Worm (Caenorhabditis elegans) whole organism, L4 larva: ENCODE measurements around the gene C44B7.11.

ENCODE experiments used
- D1046.2 ChIP-seq: fragments of 200-800 bp; sonication (Bioruptor generic); IDR thresholded peaks from 2 replicates; pipeline ENCODE4 v1.3.6; 2022; ENCODE audit warnings: missing genetic modification characterization, missing compliant biosample characterization
- F26F4.8 ChIP-seq: fragments of 200-800 bp; sonication (Bioruptor generic); conservative IDR thresholded peaks from 2 replicates; pipeline ENCODE4 v1.3.6; 2022; ENCODE audit warnings: missing genetic modification characterization, missing compliant biosample characterization
- F37D6.2 ChIP-seq: sonication (generic microtip); optimal IDR thresholded peaks from 2 replicates; lab custom pipeline; 2016; ENCODE audit warnings: mild to moderate bottlenecking, missing genetic modification characterization, missing compliant biosample characterization
- F44E2.7 ChIP-seq: fragments of 200-800 bp; sonication (Bioruptor generic); IDR thresholded peaks from 2 replicates; pipeline ENCODE4 v2.1.2; 2022; ENCODE audit warnings: missing genetic modification characterization, missing compliant biosample characterization
- F49E8.2 ChIP-seq: sonication (generic microtip); optimal IDR thresholded peaks from 2 replicates; lab custom pipeline; 2016; ENCODE audit warnings: missing compliant biosample characterization, mild to moderate bottlenecking, missing genetic modification characterization, borderline replicate concordance
- R02D3.7 ChIP-seq: fragments of 150-350 bp; sonication (generic microtip); optimal IDR thresholded peaks from 3 replicates; lab custom pipeline; 2014; ENCODE audit warnings: missing biosample characterization, missing genetic modification characterization
- T26A8.4 ChIP-seq: fragments of 200-800 bp; sonication (Bioruptor generic); IDR thresholded peaks from 2 replicates; pipeline ENCODE4 v1.3.6; 2022; ENCODE audit warnings: missing genetic modification characterization, missing compliant biosample characterization
- Y105C5A.15 ChIP-seq: fragments of 200-800 bp; sonication (Bioruptor generic); IDR thresholded peaks from 2 replicates; pipeline ENCODE4 v1.3.6; 2022; ENCODE audit warnings: missing genetic modification characterization, missing compliant biosample characterization
- Y48G9A.11 ChIP-seq: fragments of 200-800 bp; sonication (Bioruptor generic); IDR thresholded peaks from 2 replicates; pipeline ENCODE4 v1.3.6; 2022; ENCODE audit warnings: missing genetic modification reagents, missing genetic modification characterization, missing compliant biosample characterization
- Y5F2A.4 ChIP-seq: fragments of 200-800 bp; sonication (Bioruptor generic); optimal IDR thresholded peaks from 2 replicates; lab custom pipeline; 2018; ENCODE audit warnings: mild to moderate bottlenecking, missing genetic modification characterization, missing compliant biosample characterization
- Y75B8A.6 ChIP-seq: fragments of 200-800 bp; sonication (Bioruptor generic); IDR thresholded peaks from 2 replicates; pipeline ENCODE4 v1.3.6; 2022; ENCODE audit warnings: missing genetic modification reagents, missing genetic modification characterization, missing compliant biosample characterization
- ZK546.5 ChIP-seq, 2 experiments: sonication (generic microtip); optimal IDR thresholded peaks; 2 replicates each; lab custom pipeline; 2017; ENCODE audit warnings: missing biosample characterization in 2 of 2, missing genetic modification characterization in 2 of 2
- aha-1 ChIP-seq: fragments of 150-350 bp; peaks from one replicate; lab custom pipeline; 2014; ENCODE audit warnings: missing biosample characterization, missing genetic modification characterization
- attf-4 ChIP-seq: sonication (generic microtip); optimal IDR thresholded peaks from 3 replicates; lab custom pipeline; 2017; ENCODE audit warnings: missing biosample characterization, missing genetic modification characterization
- ceh-28 ChIP-seq: fragments of 150-350 bp; optimal IDR thresholded peaks from 2 replicates; lab custom pipeline; 2014; ENCODE audit warnings: missing biosample characterization, missing genetic modification reagents, missing genetic modification characterization
- ceh-32 ChIP-seq: sonication (generic microtip); optimal IDR thresholded peaks from 2 replicates; lab custom pipeline; 2016; ENCODE audit warnings: mild to moderate bottlenecking, missing genetic modification characterization, missing compliant biosample characterization; ENCODE audit not compliant: poor library complexity
- ceh-62 ChIP-seq: sonication (generic microtip); optimal IDR thresholded peaks from 2 replicates; lab custom pipeline; 2017; ENCODE audit warnings: missing biosample characterization, missing genetic modification characterization
- ceh-82 ChIP-seq: sonication (generic microtip); optimal IDR thresholded peaks from 2 replicates; lab custom pipeline; 2017; ENCODE audit warnings: missing biosample characterization, missing genetic modification characterization
- ces-1 ChIP-seq: fragments of 150-350 bp; sonication (generic microtip); optimal IDR thresholded peaks from 4 replicates; lab custom pipeline; 2014; ENCODE audit warnings: missing biosample characterization, missing genetic modification reagents, missing genetic modification characterization
- daf-12 ChIP-seq: fragments of 150-350 bp; optimal IDR thresholded peaks from 2 replicates; lab custom pipeline; 2014; ENCODE audit warnings: missing biosample characterization, missing genetic modification reagents, missing genetic modification characterization
- daf-16 ChIP-seq, 3 experiments: sonication (generic microtip); optimal IDR thresholded peaks; 2 replicates each; lab custom pipeline; 2016 to 2017; ENCODE audit warnings: missing genetic modification characterization in 3 of 3, missing genetic modification reagents in 3 of 3, mild to moderate bottlenecking in 2 of 3, missing compliant biosample characterization in 2 of 3, missing biosample characterization in 1 of 3, moderate library complexity in 1 of 3
- daf-8 ChIP-seq: fragments of 200-800 bp; sonication (Bioruptor generic); IDR thresholded peaks from 2 replicates; pipeline ENCODE4 v1.3.6; 2022; ENCODE audit warnings: missing genetic modification characterization, missing compliant biosample characterization
- dmd-8 ChIP-seq: fragments of 200-800 bp; sonication (Bioruptor generic); IDR thresholded peaks from 2 replicates; pipeline ENCODE4 v1.3.6; 2022; ENCODE audit warnings: missing genetic modification characterization, missing compliant biosample characterization
- fos-1 ChIP-seq: fragments of 150-350 bp; optimal IDR thresholded peaks from 2 replicates; lab custom pipeline; 2014; ENCODE audit warnings: missing biosample characterization, missing genetic modification characterization
- gei-8 ChIP-seq: fragments of 200-800 bp; sonication (Bioruptor generic); optimal IDR thresholded peaks from 2 replicates; lab custom pipeline; 2018; ENCODE audit warnings: mild to moderate bottlenecking, missing genetic modification characterization, missing compliant biosample characterization
- lin-13 ChIP-seq: fragments of 150-350 bp; optimal IDR thresholded peaks from 2 replicates; lab custom pipeline; 2014; ENCODE audit warnings: missing biosample characterization, missing genetic modification reagents, missing genetic modification characterization
- lin-15B ChIP-seq: fragments of 150-350 bp; sonication (generic microtip); optimal IDR thresholded peaks from 3 replicates; lab custom pipeline; 2014; ENCODE audit warnings: missing biosample characterization, missing genetic modification characterization
- madf-5 ChIP-seq, 2 experiments: fragments of 200-800 bp; sonication (Bioruptor generic); IDR thresholded peaks; 2 replicates each; pipeline ENCODE4 v1.3.6; 2022; ENCODE audit warnings: missing compliant biosample characterization in 2 of 2, missing genetic modification characterization in 2 of 2
- madf-9 ChIP-seq: fragments of 200-800 bp; sonication (Bioruptor generic); conservative IDR thresholded peaks from 2 replicates; pipeline ENCODE4 v1.3.6; 2022; ENCODE audit warnings: missing genetic modification reagents, missing genetic modification characterization, missing compliant biosample characterization
- mdl-1 ChIP-seq, 2 experiments: fragments of 150-350 bp in 1 of 2; sonication (generic microtip) in 1 of 2; optimal IDR thresholded peaks; 2 replicates each; lab custom pipeline; 2014 to 2017; ENCODE audit warnings: missing biosample characterization in 2 of 2, missing genetic modification characterization in 2 of 2
- mdt-29 ChIP-seq: fragments of 200-800 bp; sonication (Bioruptor generic); IDR thresholded peaks from 2 replicates; pipeline ENCODE4 v1.3.6; 2022; ENCODE audit warnings: missing genetic modification reagents, missing genetic modification characterization, missing compliant biosample characterization
- mes-2 ChIP-seq: sonication (generic microtip); optimal IDR thresholded peaks from 2 replicates; lab custom pipeline; 2016; ENCODE audit warnings: missing genotype, mild to moderate bottlenecking, missing genetic modification characterization, missing compliant biosample characterization; ENCODE audit not compliant: poor library complexity, severe bottlenecking
- mxl-2 ChIP-seq: fragments of 200-800 bp; sonication (Bioruptor generic); conservative IDR thresholded peaks from 2 replicates; pipeline ENCODE4 v1.3.6; 2022; ENCODE audit warnings: missing genetic modification reagents, missing genetic modification characterization, missing compliant biosample characterization
- nhr-237 ChIP-seq: sonication (generic microtip); optimal IDR thresholded peaks from 2 replicates; lab custom pipeline; 2017; ENCODE audit warnings: missing biosample characterization, missing genetic modification characterization
- nhr-28 ChIP-seq: fragments of 150-350 bp; optimal IDR thresholded peaks from 2 replicates; lab custom pipeline; 2014; ENCODE audit warnings: missing biosample characterization, missing genetic modification characterization
- nhr-48 ChIP-seq: sonication (generic microtip); optimal IDR thresholded peaks from 2 replicates; lab custom pipeline; 2016; ENCODE audit warnings: mild to moderate bottlenecking, missing genetic modification characterization, missing compliant biosample characterization
- rbr-2 ChIP-seq: sonication (generic microtip); optimal IDR thresholded peaks from 2 replicates; lab custom pipeline; 2016; ENCODE audit warnings: missing genotype, missing genetic modification characterization, missing compliant biosample characterization
- snpc-1.2 ChIP-seq: fragments of 200-800 bp; sonication (Bioruptor generic); IDR thresholded peaks from 2 replicates; pipeline ENCODE4 v1.3.6; 2022; ENCODE audit warnings: missing genetic modification reagents, missing genetic modification characterization, missing compliant biosample characterization
- snpc-4 ChIP-seq: fragments of 150-350 bp; optimal IDR thresholded peaks from 2 replicates; lab custom pipeline; 2014; ENCODE audit warnings: missing biosample characterization, missing genetic modification characterization
- tag-97 ChIP-seq: fragments of 200-800 bp; sonication (Bioruptor generic); IDR thresholded peaks from 2 replicates; pipeline ENCODE4 v1.3.6; 2022; ENCODE audit warnings: missing genetic modification characterization, missing compliant biosample characterization
- unc-130 ChIP-seq: sonication (generic microtip); optimal IDR thresholded peaks from 2 replicates; lab custom pipeline; 2016; ENCODE audit warnings: missing genetic modification reagents, missing genetic modification characterization, missing compliant biosample characterization
- unc-39 ChIP-seq: sonication (generic microtip); optimal IDR thresholded peaks from 2 replicates; lab custom pipeline; 2017; ENCODE audit warnings: missing biosample characterization, missing genetic modification characterization
- zag-1 ChIP-seq: fragments of 150-350 bp; optimal IDR thresholded peaks from 2 replicates; lab custom pipeline; 2014; ENCODE audit warnings: missing biosample characterization, missing genetic modification characterization
- zfp-2 ChIP-seq: sonication (generic microtip); optimal IDR thresholded peaks from 2 replicates; lab custom pipeline; 2016; ENCODE audit warnings: mild to moderate bottlenecking, missing genetic modification characterization, missing compliant biosample characterization
- zfp-3 ChIP-seq: fragments of 200-800 bp; sonication (Bioruptor generic); conservative IDR thresholded peaks from 2 replicates; pipeline ENCODE4 v1.3.6; 2022; ENCODE audit warnings: missing genetic modification reagents, missing genetic modification characterization, missing compliant biosample characterization
- zip-2 ChIP-seq: fragments of 150-350 bp; optimal IDR thresholded peaks from 2 replicates; lab custom pipeline; 2014; ENCODE audit warnings: missing biosample characterization, missing genetic modification characterization
- ztf-11 ChIP-seq: fragments of 150-350 bp; optimal IDR thresholded peaks from 2 replicates; lab custom pipeline; 2014; ENCODE audit warnings: missing biosample characterization, missing genetic modification characterization
- ztf-7 ChIP-seq: fragments of 150-350 bp; optimal IDR thresholded peaks from 2 replicates; lab custom pipeline; 2014; ENCODE audit warnings: missing biosample characterization, missing genetic modification characterization

Gene C44B7.11

ce11 chrII:6858835-6859234 is 38.5 kb downstream of the C44B7.11 start (continued):
- TF ChIP-seq F44E2.7 (GFP tag; lab: Robert Waterston, UW) (0 out of 2 replicates have a peak, but pooled peaks have one; percentile 16), zag-1 (tag; lab: Kevin White, UChicago) (no peak), ceh-62 (tag; lab: Kevin White, UChicago) (no peak), mdt-29 (GFP tag; lab: Robert Waterston, UW) (no peak), F26F4.8 (GFP tag; lab: Robert Waterston, UW) (no peak), nhr-48 (tag; lab: Kevin White, UChicago) (no peak), mdl-1 (tag; optimal IDR thresholded peaks at IDR 0.05; lab: Kevin White, UChicago) (no peak), ceh-28 (no peak), F49E8.2 (no peak), tag-97 (GFP tag; lab: Robert Waterston, UW) (no peak), D1046.2 (GFP tag; lab: Robert Waterston, UW) (no peak), lin-13 (GFP tag; lab: Kevin White, UChicago) (no peak), madf-9 (GFP tag; lab: Robert Waterston, UW) (no peak), fos-1 (tag; lab: Kevin White, UChicago) (no peak), unc-130 (no peak), zfp-3 (GFP tag; lab: Robert Waterston, UW) (no peak), unc-39 (tag; lab: Kevin White, UChicago) (no peak), nhr-28 (peak; percentile 84), snpc-4 (no peak), ztf-7 (tag; lab: Kevin White, UChicago) (peak; percentile 10), T26A8.4 (GFP tag; lab: Robert Waterston, UW) (no peak), ZK546.5 (tag; optimal IDR thresholded peaks at IDR 0.05; lab: Kevin White, UChicago) (no peak), daf-16 (GFP tag; optimal IDR thresholded peaks at IDR 0.05; lab: Kevin White, UChicago) (no peak), daf-16 (tag; optimal IDR thresholded peaks at IDR 0.05; lab: Kevin White, UChicago) (peak; percentile 40), zfp-2 (no peak), Y105C5A.15 (GFP tag; lab: Robert Waterston, UW) (no peak), aha-1 (tag; lab: Kevin White, UChicago) (no peak), nhr-237 (no peak), R02D3.7 (no peak), snpc-1.2 (GFP tag; lab: Robert Waterston, UW) (no peak), daf-12 (tag; lab: Kevin White, UChicago) (no peak), rbr-2 (tag; lab: Kevin White, UChicago) (peak; percentile 17), zip-2 (tag; lab: Kevin White, UChicago) (no peak), dmd-8 (GFP tag; lab: Robert Waterston, UW) (no peak), Y75B8A.6 (GFP tag; lab: Robert Waterston, UW) (no peak)

ce11 chrII:6858201-6858600 is 39.1 kb downstream of the C44B7.11 start, which contains the start of gene dnj-5:
Gene dnj-5, minus strand, starts transcription at chrII:6858301.
- TF ChIP-seq aha-1 (tag; lab: Kevin White, UChicago) (peak; percentile 50), ces-1 (GFP tag; lab: Kevin White, UChicago) (no peak)

ce11 chrII:6853059-6853466 is 44.3 kb downstream of the C44B7.11 start:
- TF ChIP-seq madf-5 (GFP tag; IDR thresholded peaks at IDR 0.05; lab: Robert Waterston, UW) (peak; percentile 18 to 74; a peak in 1 of 4 replicates), Y48G9A.11 (GFP tag; lab: Robert Waterston, UW) (peak; percentile 67), F26F4.8 (GFP tag; lab: Robert Waterston, UW) (peak; percentile 56; the same call in 1 of the 2 replicates), gei-8 (GFP tag; lab: Kevin White, UChicago) (peak; percentile 74), mes-2 (tag; lab: Kevin White, UChicago) (peak; percentile 78), Y105C5A.15 (GFP tag; lab: Robert Waterston, UW) (peak; percentile 73), snpc-1.2 (GFP tag; lab: Robert Waterston, UW) (peak; percentile 73), ztf-11 (no peak), ceh-28 (no peak), mxl-2 (GFP tag; lab: Robert Waterston, UW) (0 out of 2 replicates have a peak, but pooled peaks have one; percentile 4), zfp-3 (GFP tag; lab: Robert Waterston, UW) (peak; percentile 68; the same call in 1 of the 2 replicates), nhr-48 (tag; lab: Kevin White, UChicago) (peak; percentile 66), F49E8.2 (peak; percentile 38), zfp-2 (no peak), ceh-62 (tag; lab: Kevin White, UChicago) (no peak), ceh-32 (no peak), daf-8 (GFP tag; lab: Robert Waterston, UW) (no peak), F37D6.2 (tag; lab: Kevin White, UChicago) (peak; percentile 39), lin-15B (tag; lab: Kevin White, UChicago) (no peak), ceh-82 (no peak), zip-2 (tag; lab: Kevin White, UChicago) (peak; percentile 51), attf-4 (tag; lab: Kevin White, UChicago) (no peak), mdt-29 (GFP tag; lab: Robert Waterston, UW) (peak; percentile 65; the same call in 1 of the 2 replicates), dmd-8 (GFP tag; lab: Robert Waterston, UW) (peak; percentile 81), Y5F2A.4 (GFP tag; lab: Kevin White, UChicago) (peak; percentile 14)
